Fruit fly (Drosophila melanogaster) whole organism, embryonic: ENCODE measurements around the gene CG13127.

Experiments
- Ada2b ChIP-seq: fragments of 200-800 bp; sonication (Bioruptor generic); IDR thresholded peaks from 2 replicates; pipeline ENCODE4 v1.3.6; 2022; ENCODE audit warnings: missing biosample characterization, missing genetic modification characterization
- Blimp-1 ChIP-seq: fragments of 200-800 bp; sonication (Bioruptor generic); optimal IDR thresholded peaks from 3 replicates; lab custom pipeline; 2018; ENCODE audit warnings: missing biosample characterization, missing genetic modification characterization, mild to moderate bottlenecking, moderate library complexity, missing genetic modification reagents
- CG10274 ChIP-seq: fragments of 200-800 bp; sonication (Bioruptor generic); optimal IDR thresholded peaks from 3 replicates; lab custom pipeline; 2017; ENCODE audit warnings: missing biosample characterization, mild to moderate bottlenecking, missing genetic modification characterization
- CG10321 ChIP-seq: fragments of 200-800 bp; sonication (Bioruptor generic); IDR thresholded peaks from 2 replicates; pipeline ENCODE4 v1.3.6; 2022; ENCODE audit warnings: missing biosample characterization, missing genetic modification characterization
- CG10431 ChIP-seq: fragments of 200-800 bp; sonication (Bioruptor generic); optimal IDR thresholded peaks from 3 replicates; lab custom pipeline; 2018; ENCODE audit warnings: missing biosample characterization, mild to moderate bottlenecking, missing genetic modification characterization
- CG10462 ChIP-seq: fragments of 200-800 bp; sonication (Bioruptor generic); optimal IDR thresholded peaks from 2 replicates; lab custom pipeline; 2016; ENCODE audit warnings: missing biosample characterization, missing genetic modification characterization
- CG13287 ChIP-seq: fragments of 200-800 bp; sonication (Bioruptor generic); IDR thresholded peaks from 2 replicates; pipeline ENCODE4 v1.3.6; 2022; ENCODE audit warnings: missing biosample characterization, missing genetic modification characterization; ENCODE audit not compliant: partially characterized antibody
- CG13775 ChIP-seq: fragments of 200-800 bp; sonication (Bioruptor generic); optimal IDR thresholded peaks from 3 replicates; lab custom pipeline; 2017; ENCODE audit warnings: missing biosample characterization, mild to moderate bottlenecking, missing genetic modification characterization
- CG14860 ChIP-seq: fragments of 200-800 bp; sonication (Bioruptor generic); IDR thresholded peaks from 3 replicates; pipeline ENCODE4 v1.3.6; 2022; ENCODE audit warnings: missing biosample characterization, missing genetic modification characterization; ENCODE audit not compliant: partially characterized antibody
- CG14965 ChIP-seq: fragments of 200-800 bp; sonication (Bioruptor generic); optimal IDR thresholded peaks from 2 replicates; lab custom pipeline; 2016; ENCODE audit warnings: missing biosample characterization, missing genetic modification characterization, borderline replicate concordance
- CG1603 ChIP-seq: fragments of 200-800 bp; sonication (Bioruptor generic); optimal IDR thresholded peaks from 2 replicates; lab custom pipeline; 2019; ENCODE audit warnings: missing biosample characterization, mild to moderate bottlenecking, missing genetic modification characterization, moderate library complexity
- CG16779 ChIP-seq: fragments of 200-800 bp; sonication (Bioruptor generic); IDR thresholded peaks from 2 replicates; pipeline ENCODE4 v1.3.6; 2022; ENCODE audit warnings: missing biosample characterization, missing genetic modification characterization
- CG17385 ChIP-seq: fragments of 200-800 bp; sonication (Bioruptor generic); optimal IDR thresholded peaks from 3 replicates; lab custom pipeline; 2018; ENCODE audit warnings: missing biosample characterization, mild to moderate bottlenecking, missing genetic modification characterization
- CG3065 ChIP-seq: fragments of 200-800 bp; sonication (Bioruptor generic); optimal IDR thresholded peaks from 2 replicates; lab custom pipeline; 2016; ENCODE audit warnings: missing biosample characterization, missing genetic modification characterization
- CG3163 ChIP-seq: fragments of 200-800 bp; sonication (Bioruptor generic); optimal IDR thresholded peaks from 3 replicates; lab custom pipeline; 2016; ENCODE audit warnings: missing biosample characterization, missing genetic modification characterization
- CG3847 ChIP-seq: fragments of 200-800 bp; sonication (Bioruptor generic); IDR thresholded peaks from 2 replicates; pipeline ENCODE4 v1.3.6; 2022; ENCODE audit warnings: missing biosample characterization, missing genetic modification characterization
- CG4424 ChIP-seq: fragments of 200-800 bp; sonication (Bioruptor generic); optimal IDR thresholded peaks from 3 replicates; lab custom pipeline; 2016; ENCODE audit warnings: missing biosample characterization, missing genetic modification characterization
- CG5180 ChIP-seq: fragments of 200-800 bp; sonication (Bioruptor generic); optimal IDR thresholded peaks from 3 replicates; lab custom pipeline; 2017; ENCODE audit warnings: missing biosample characterization, missing genetic modification characterization, mild to moderate bottlenecking, moderate library complexity, missing genetic modification reagents
- CG5953 ChIP-seq: fragments of 200-800 bp; sonication (Bioruptor generic); IDR thresholded peaks from 2 replicates; pipeline ENCODE4 v1.3.6; 2022; ENCODE audit warnings: missing biosample characterization, missing genetic modification characterization
- CG6689 ChIP-seq: fragments of 200-800 bp; sonication (Bioruptor generic); IDR thresholded peaks from 2 replicates; pipeline ENCODE4 v1.3.6; 2022; ENCODE audit warnings: missing biosample characterization, missing genetic modification characterization
- CG7745 ChIP-seq: fragments of 200-800 bp; sonication (Bioruptor generic); optimal IDR thresholded peaks from 2 replicates; lab custom pipeline; 2018; ENCODE audit warnings: missing biosample characterization, mild to moderate bottlenecking, missing genetic modification characterization, moderate library complexity
- CG7786 ChIP-seq: fragments of 200-800 bp; sonication (Bioruptor generic); optimal IDR thresholded peaks from 2 replicates; lab custom pipeline; 2016; ENCODE audit warnings: missing biosample characterization, missing genetic modification characterization
- CG8359 ChIP-seq: fragments of 200-800 bp; sonication (Bioruptor generic); optimal IDR thresholded peaks from 2 replicates; lab custom pipeline; 2017; ENCODE audit warnings: missing biosample characterization, mild to moderate bottlenecking, missing genetic modification characterization, borderline replicate concordance
- Camta ChIP-seq: fragments of 200-800 bp; sonication (Bioruptor generic); optimal IDR thresholded peaks from 2 replicates; lab custom pipeline; 2016; ENCODE audit warnings: missing biosample characterization, missing genetic modification characterization
- D19B ChIP-seq: fragments of 200-800 bp; sonication (Bioruptor generic); optimal IDR thresholded peaks from 2 replicates; lab custom pipeline; 2017; ENCODE audit warnings: missing biosample characterization, mild to moderate bottlenecking, missing genetic modification characterization
- E2f2 ChIP-seq: fragments of 200-800 bp; sonication (Bioruptor generic); IDR thresholded peaks from 2 replicates; pipeline ENCODE4 v1.3.6; 2022; ENCODE audit warnings: missing biosample characterization, missing genetic modification characterization
- H2.0 ChIP-seq: fragments of 200-800 bp; sonication (Bioruptor generic); IDR thresholded peaks from 2 replicates; pipeline ENCODE4 v1.3.6; 2022; ENCODE audit warnings: missing biosample characterization, missing genetic modification characterization
- Hsf ChIP-seq: fragments of 200-800 bp; sonication (Bioruptor generic); optimal IDR thresholded peaks from 3 replicates; lab custom pipeline; 2016; ENCODE audit warnings: missing biosample characterization, missing genetic modification characterization
- Kr ChIP-seq: fragments of 200-800 bp; sonication (Bioruptor generic); optimal IDR thresholded peaks from 2 replicates; lab custom pipeline; 2017; ENCODE audit warnings: missing biosample characterization, mild to moderate bottlenecking, missing genetic modification characterization
- Lim3 ChIP-seq: fragments of 200-800 bp; sonication (Bioruptor generic); IDR thresholded peaks from 2 replicates; pipeline ENCODE4 v1.3.6; 2022; ENCODE audit warnings: missing biosample characterization, missing genetic modification characterization
- NK7.1 ChIP-seq: fragments of 200-800 bp; sonication (Bioruptor generic); optimal IDR thresholded peaks from 3 replicates; lab custom pipeline; 2016; ENCODE audit warnings: missing biosample characterization, missing genetic modification characterization
- Nf-YA ChIP-seq: fragments of 200-800 bp; sonication (Bioruptor generic); IDR thresholded peaks from 2 replicates; pipeline ENCODE4 v1.3.6; 2022; ENCODE audit warnings: missing biosample characterization, missing genetic modification characterization
- Ravus ChIP-seq: fragments of 200-800 bp; sonication (Bioruptor generic); IDR thresholded peaks from 2 replicates; pipeline ENCODE4 v1.3.6; 2022; ENCODE audit warnings: missing biosample characterization, missing genetic modification characterization
- Rx ChIP-seq: fragments of 200-800 bp; sonication (Bioruptor generic); IDR thresholded peaks from 2 replicates; pipeline ENCODE4 v1.3.6; 2022; ENCODE audit warnings: missing biosample characterization, missing genetic modification characterization
- Scr ChIP-seq: fragments of 200-800 bp; sonication (Bioruptor generic); IDR thresholded peaks from 2 replicates; pipeline ENCODE4 v1.3.6; 2022; ENCODE audit warnings: missing biosample characterization, missing genetic modification characterization; ENCODE audit not compliant: partially characterized antibody
- Sin3A ChIP-seq: fragments of >200 bp; optimal IDR thresholded peaks from 2 replicates; lab custom pipeline; 2018
- al ChIP-seq: fragments of 200-800 bp; sonication (Bioruptor generic); IDR thresholded peaks from 2 replicates; pipeline ENCODE4 v1.3.6; 2022; ENCODE audit warnings: missing biosample characterization, missing genetic modification characterization
- aop ChIP-seq: fragments of 200-800 bp; sonication (Bioruptor generic); IDR thresholded peaks from 2 replicates; pipeline ENCODE4 v1.3.6; 2022; ENCODE audit warnings: missing biosample characterization, missing genetic modification characterization
- ato ChIP-seq: fragments of 200-800 bp; sonication (Bioruptor generic); IDR thresholded peaks from 2 replicates; pipeline ENCODE4 v1.3.6; 2022; ENCODE audit warnings: missing biosample characterization, missing genetic modification characterization; ENCODE audit not compliant: partially characterized antibody
- ci ChIP-seq: fragments of 200-800 bp; sonication (Bioruptor generic); IDR thresholded peaks from 3 replicates; pipeline ENCODE4 v1.3.6; 2022; ENCODE audit warnings: missing biosample characterization, missing genetic modification characterization
- crc ChIP-seq: fragments of 200-800 bp; sonication (Bioruptor generic); optimal IDR thresholded peaks from 2 replicates; lab custom pipeline; 2016; ENCODE audit warnings: missing biosample characterization, missing genetic modification characterization
- croc ChIP-seq: fragments of 200-800 bp; sonication (Bioruptor generic); conservative IDR thresholded peaks from 3 replicates; pipeline ENCODE4 v1.3.6; 2022; ENCODE audit warnings: missing biosample characterization, missing genetic modification characterization
- kay ChIP-seq: fragments of 200-800 bp; sonication (Bioruptor generic); optimal IDR thresholded peaks from 2 replicates; lab custom pipeline; 2016; ENCODE audit warnings: missing biosample characterization, missing genetic modification characterization
- nerfin-2 ChIP-seq: fragments of 200-800 bp; sonication (Bioruptor generic); IDR thresholded peaks from 2 replicates; pipeline ENCODE4 v1.3.6; 2022; ENCODE audit warnings: missing biosample characterization, missing genetic modification characterization; ENCODE audit not compliant: partially characterized antibody
- nom ChIP-seq: fragments of 200-800 bp; sonication (Bioruptor generic); optimal IDR thresholded peaks from 2 replicates; lab custom pipeline; 2017; ENCODE audit warnings: missing biosample characterization, missing genetic modification characterization, mild to moderate bottlenecking, moderate library complexity, missing genetic modification reagents
- ranshi ChIP-seq: fragments of 200-800 bp; sonication (Bioruptor generic); IDR thresholded peaks from 2 replicates; pipeline ENCODE4 v1.3.6; 2022; ENCODE audit warnings: missing biosample characterization, missing genetic modification characterization
- run ChIP-seq: fragments of 200-800 bp; sonication (Bioruptor generic); optimal IDR thresholded peaks from 3 replicates; lab custom pipeline; 2018; ENCODE audit warnings: missing biosample characterization, mild to moderate bottlenecking, missing genetic modification characterization
- sc ChIP-seq, 3 experiments: fragments of >200 bp in 2 of 3; fragments of 200-800 bp in 1 of 3; sonication (Bioruptor generic) in 1 of 3; optimal IDR thresholded peaks; 2 replicates in 2 of 3; 3 replicates in 1 of 3; lab custom pipeline; 2017; ENCODE audit warnings: mild to moderate bottlenecking in 1 of 3, missing biosample characterization in 1 of 3, missing genetic modification characterization in 1 of 3, missing genetic modification reagents in 1 of 3
- sim ChIP-seq: fragments of 200-800 bp; sonication (Bioruptor generic); IDR thresholded peaks from 2 replicates; pipeline ENCODE4 v1.3.6; 2022; ENCODE audit warnings: missing biosample characterization, missing genetic modification characterization
- stc ChIP-seq: fragments of 200-800 bp; sonication (Bioruptor generic); IDR thresholded peaks from 2 replicates; pipeline ENCODE4 v1.3.6; 2022; ENCODE audit warnings: missing biosample characterization, missing genetic modification characterization
- wdn ChIP-seq: fragments of 200-800 bp; sonication (Bioruptor generic); IDR thresholded peaks from 2 replicates; pipeline ENCODE4 v1.3.6; 2022; ENCODE audit warnings: missing biosample characterization, missing genetic modification characterization
- yki ChIP-seq: fragments of >200 bp; optimal IDR thresholded peaks from 3 replicates; lab custom pipeline; 2018

CG13127 gene

dm6 chr2L:10033410-10033809 is 6.9 kb downstream of the CG13127 start (continued):
- no peak for TF ChIP-seq Ada2b (GFP tag; lab: Robert Waterston, UW)
- peak; percentile 7 for TF ChIP-seq CG1603 (tag; lab: Kevin White, UChicago)
- no peak for TF ChIP-seq CG3847 (GFP tag; lab: Robert Waterston, UW)
- no peak for TF ChIP-seq ci
- no peak for TF ChIP-seq Sin3A (lab: Kevin White, UChicago)
- TF ChIP-seq CG6689 (GFP tag; lab: Robert Waterston, UW): no peak
- no peak for TF ChIP-seq CG10274 (GFP tag; lab: Kevin White, UChicago)
- TF ChIP-seq al: no peak
- TF ChIP-seq run (tag; lab: Kevin White, UChicago): no peak
- no peak for TF ChIP-seq CG10321 (GFP tag; lab: Robert Waterston, UW)
- peak; percentile 81 for TF ChIP-seq ato (GFP tag; lab: Robert Waterston, UW)
- no peak for TF ChIP-seq CG7786
- TF ChIP-seq CG14860: peak; percentile 84
- no peak for TF ChIP-seq CG5180 (GFP tag; lab: Kevin White, UChicago)
- peak; percentile 38 for TF ChIP-seq D19B (GFP tag; lab: Kevin White, UChicago)
- peak; percentile 55; the same call in 1 of the 2 replicates for TF ChIP-seq Scr (GFP tag; lab: Robert Waterston, UW)
- no peak for TF ChIP-seq Kr (GFP tag; lab: Kevin White, UChicago)
- TF ChIP-seq CG3065 (GFP tag; lab: Kevin White, UChicago): no peak
- TF ChIP-seq kay (GFP tag; lab: Kevin White, UChicago): no peak
- no peak for TF ChIP-seq Lim3
- TF ChIP-seq CG16779 (GFP tag; lab: Robert Waterston, UW): no peak
- no peak for TF ChIP-seq H2.0 (GFP tag; lab: Robert Waterston, UW)
- TF ChIP-seq Camta (GFP tag; lab: Kevin White, UChicago): no peak
- TF ChIP-seq CG14965 (GFP tag; lab: Kevin White, UChicago): no peak
- peak; percentile 95 for TF ChIP-seq nerfin-2 (GFP tag; lab: Robert Waterston, UW)
- no peak for TF ChIP-seq Ravus (GFP tag; lab: Robert Waterston, UW)
- TF ChIP-seq CG10431 (GFP tag; lab: Kevin White, UChicago): no peak
- TF ChIP-seq ranshi (GFP tag; lab: Robert Waterston, UW): no peak
- no peak for TF ChIP-seq CG17385 (GFP tag; lab: Kevin White, UChicago)
- TF ChIP-seq sc (optimal IDR thresholded peaks at IDR 0.05; lab: Kevin White, UChicago): no peak
- no peak for TF ChIP-seq sc (GFP tag; optimal IDR thresholded peaks at IDR 0.05; lab: Kevin White, UChicago)
- TF ChIP-seq NK7.1 (GFP tag; lab: Kevin White, UChicago): no peak
- no peak for TF ChIP-seq CG4424 (GFP tag; lab: Kevin White, UChicago)
- TF ChIP-seq CG3163 (GFP tag; lab: Kevin White, UChicago): no peak
- TF ChIP-seq croc: no peak
- no peak for TF ChIP-seq Blimp-1 (GFP tag; lab: Kevin White, UChicago)
- no peak for TF ChIP-seq Rx (GFP tag; lab: Robert Waterston, UW)
- TF ChIP-seq Hsf (GFP tag; lab: Kevin White, UChicago): no peak
- no peak for TF ChIP-seq CG7745 (tag; lab: Kevin White, UChicago)
- no peak for TF ChIP-seq yki (lab: Kevin White, UChicago)
- no peak for TF ChIP-seq E2f2 (GFP tag; lab: Robert Waterston, UW)
- TF ChIP-seq CG13775 (GFP tag; lab: Kevin White, UChicago): no peak
- TF ChIP-seq CG10462 (GFP tag; lab: Kevin White, UChicago): no peak
- TF ChIP-seq nom (GFP tag; lab: Kevin White, UChicago): no peak
- TF ChIP-seq CG5953 (GFP tag; lab: Robert Waterston, UW): no peak
- TF ChIP-seq wdn (GFP tag; lab: Robert Waterston, UW): no peak
- TF ChIP-seq CG13287 (GFP tag; lab: Robert Waterston, UW): peak; percentile 23; the same call in 1 of the 2 replicates
- no peak for TF ChIP-seq Nf-YA
- TF ChIP-seq sim (GFP tag; lab: Robert Waterston, UW): no peak
- no peak for TF ChIP-seq stc
- TF ChIP-seq crc (GFP tag; lab: Kevin White, UChicago): no peak
- TF ChIP-seq aop (GFP tag; lab: Robert Waterston, UW): no peak
- TF ChIP-seq CG8359: no peak
